Fruit fly (Drosophila melanogaster): ENCODE data around the gene CG43342.

Gene CG43342

DNA sequence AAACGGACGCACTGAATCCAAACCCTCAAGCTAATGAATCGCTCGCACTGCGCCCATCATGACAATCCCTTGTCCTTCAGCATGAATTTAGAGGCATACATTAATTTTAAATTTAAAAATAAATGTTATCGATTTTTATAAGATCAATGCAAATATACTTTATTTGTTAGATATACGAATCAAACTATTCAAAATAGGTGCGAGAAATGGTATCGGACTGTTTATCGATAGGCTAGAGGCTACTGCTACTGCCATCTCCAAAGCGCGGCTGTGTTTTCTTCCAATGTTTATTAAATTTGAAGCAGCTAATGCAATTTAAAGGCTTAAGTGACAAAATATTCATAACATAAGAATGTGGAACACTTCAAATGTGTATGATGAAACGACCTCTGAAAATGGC lies at the start of gene CG43342 (continued):
- TF ChIP-seq CG34224 (GFP tag; IDR thresholded peaks at IDR 0.05; ENCODE audit: partially characterized antibody) (peak; percentile 84), Blimp-1 (GFP tag; optimal IDR thresholded peaks at IDR 0.05) (no peak), CG7963 (GFP tag; IDR thresholded peaks at IDR 0.05; ENCODE audit: partially characterized antibody) (peak; percentile 84), vvl (GFP tag; IDR thresholded peaks at IDR 0.05) (peak; percentile 17; the same call in 1 of the 2 replicates), BEAF-32 (GFP tag; optimal IDR thresholded peaks at IDR 0.05) (peak; percentile 72), crp (GFP tag; optimal IDR thresholded peaks at IDR 0.05) (peak in 1 of 2 experiments; percentile 72), CG11560 (tag; IDR thresholded peaks at IDR 0.05) (peak; percentile 71; the same call in 2 of the 3 replicates), dmrt11E (tag; optimal IDR thresholded peaks at IDR 0.05) (no peak), mirr (GFP tag; optimal IDR thresholded peaks at IDR 0.05) (no peak), Sry-δ (GFP tag; optimal IDR thresholded peaks at IDR 0.05) (peak; percentile 82), CG31224 (GFP tag; IDR thresholded peaks at IDR 0.05) (no peak), BtbVII (GFP tag; optimal IDR thresholded peaks at IDR 0.05) (no peak), mld (GFP tag; IDR thresholded peaks at IDR 0.05; ENCODE audit: partially characterized antibody) (peak; percentile 76; the same call in 2 of the 3 replicates)

- TF ChIP-seq CG13424 (tag; optimal IDR thresholded peaks at IDR 0.05) (no peak), her (GFP tag; optimal IDR thresholded peaks at IDR 0.05) (no peak), wor (GFP tag; IDR thresholded peaks at IDR 0.05) (no peak), CG18764 (GFP tag; optimal IDR thresholded peaks at IDR 0.05) (no peak), CG12219 (GFP tag; optimal IDR thresholded peaks at IDR 0.05) (no peak), CG6854 (GFP tag; optimal IDR thresholded peaks at IDR 0.05) (no peak), CG7928 (GFP tag; optimal IDR thresholded peaks at IDR 0.05) (no peak), CG10654 (GFP tag; optimal IDR thresholded peaks at IDR 0.05) (no peak), CG16813 (GFP tag; IDR thresholded peaks at IDR 0.05; ENCODE audit: partially characterized antibody) (no peak), CG9876 (GFP tag; optimal IDR thresholded peaks at IDR 0.05) (no peak), CG10209 (GFP tag; optimal IDR thresholded peaks at IDR 0.05) (no peak), Pdp1 (GFP tag; optimal IDR thresholded peaks at IDR 0.05) (peak in 1 of 2 experiments; percentile 55), Hey (tag; optimal IDR thresholded peaks at IDR 0.05) (no peak), CG12769 (tag; optimal IDR thresholded peaks at IDR 0.05) (peak; percentile 13), ken (GFP tag; IDR thresholded peaks at IDR 0.05) (no peak), phol (tag; optimal IDR thresholded peaks at IDR 0.05) (no peak), Vsx1 (GFP tag; optimal IDR thresholded peaks at IDR 0.05) (no peak), CG17802 (tag; optimal IDR thresholded peaks at IDR 0.05) (no peak), CG18262 (tag; optimal IDR thresholded peaks at IDR 0.05) (no peak), CG9437 (GFP tag; optimal IDR thresholded peaks at IDR 0.05) (no peak), CG4820 (GFP tag; optimal IDR thresholded peaks at IDR 0.05) (no peak), Hand (GFP tag; optimal IDR thresholded peaks at IDR 0.05) (no peak), CG8290 (GFP tag; optimal IDR thresholded peaks at IDR 0.05) (no peak), CG8290 (tag; optimal IDR thresholded peaks at IDR 0.05) (no peak), sob (GFP tag; IDR thresholded peaks at IDR 0.05) (no peak), B-H2 (GFP tag; optimal IDR thresholded peaks at IDR 0.05) (no peak), TFAM (GFP tag; optimal IDR thresholded peaks at IDR 0.05) (no peak), klu (GFP tag; IDR thresholded peaks at IDR 0.05) (no peak), CG31441 (GFP tag; IDR thresholded peaks at IDR 0.05) (no peak), Stat92E (GFP tag; optimal IDR thresholded peaks at IDR 0.05) (no peak), CG3847 (GFP tag; IDR thresholded peaks at IDR 0.05) (no peak), B-H1 (GFP tag; IDR thresholded peaks at IDR 0.05) (no peak), chinmo (GFP tag; IDR thresholded peaks at IDR 0.05; ENCODE audit: partially characterized antibody) (0 out of 4 replicates have a peak, but pooled peaks have one; percentile 44), Taf1 (GFP tag; IDR thresholded peaks at IDR 0.05) (no peak), CG12942 (GFP tag; optimal IDR thresholded peaks at IDR 0.05) (no peak), ci (GFP tag; IDR thresholded peaks at IDR 0.05) (no peak), Dbx (GFP tag; IDR thresholded peaks at IDR 0.05) (no peak)
Observed at dm6 chr3R:22331691-22332090, 49.4 kb upstream of the CG43342 start, which contains the start of gene CG13862. CG13862 (plus strand) TSS chr3R:22331991.
